Worm (Caenorhabditis elegans) whole organism, early embryonic: ENCODE results near the gene F09E5.8.

ENCODE experiments used
- B0310.2 ChIP-seq: sonication (generic microtip); optimal IDR thresholded peaks from 2 replicates; lab custom pipeline; 2016; ENCODE audit warnings: mild to moderate bottlenecking, missing genetic modification characterization, missing compliant biosample characterization
- ama-1 ChIP-seq: fragments of 150-350 bp; optimal IDR thresholded peaks from 2 replicates; lab custom pipeline; 2014
- ceh-36 ChIP-seq: sonication (generic microtip); optimal IDR thresholded peaks from 2 replicates; lab custom pipeline; 2016; ENCODE audit warnings: missing genetic modification characterization, inconsistent platforms, missing compliant biosample characterization
- flt-1 ChIP-seq: fragments of 200-800 bp; sonication (Bioruptor generic); IDR thresholded peaks from 2 replicates; pipeline ENCODE4 v1.3.6; 2022; ENCODE audit warnings: missing genetic modification characterization, missing compliant biosample characterization
- hmbx-1 ChIP-seq: sonication (generic microtip); optimal IDR thresholded peaks from 2 replicates; lab custom pipeline; 2016; ENCODE audit warnings: mild to moderate bottlenecking, missing genetic modification characterization, missing compliant biosample characterization
- scrt-1 ChIP-seq: fragments of 200-800 bp; sonication (Bioruptor generic); IDR thresholded peaks from 2 replicates; pipeline ENCODE4 v1.3.6; 2022; ENCODE audit warnings: missing genetic modification characterization, missing compliant biosample characterization

DNA sequence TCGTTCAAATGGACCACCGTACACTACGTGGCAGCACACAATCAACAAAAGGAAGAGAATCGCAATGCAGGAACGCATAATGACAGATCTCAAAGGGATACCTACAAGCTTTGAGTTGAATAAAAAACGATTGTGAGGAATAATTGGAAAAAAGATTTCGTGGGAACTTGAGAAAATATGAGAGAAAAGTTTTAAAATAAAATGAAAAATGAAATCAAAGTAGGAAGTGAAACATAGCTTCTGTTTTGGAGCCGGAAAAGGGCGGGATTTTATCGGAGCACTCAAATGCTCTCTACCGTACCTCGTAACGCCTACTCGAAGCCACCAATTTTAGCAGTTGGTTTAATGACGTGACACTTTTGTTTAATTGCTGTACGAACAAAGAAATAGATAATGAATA, 5.7 kb upstream of the F09E5.8 start, which contains the start of gene F09E5.14:
- TF ChIP-seq B0310.2 (no peak), scrt-1 (GFP tag; lab: Robert Waterston, UW) (no peak), flt-1 (GFP tag; lab: Robert Waterston, UW) (no peak), ceh-36 (tag; lab: Kevin White, UChicago) (no peak), ama-1 (lab: Kevin White, UChicago) (no peak), hmbx-1 (tag; lab: Kevin White, UChicago) (no peak)
